Worm (Caenorhabditis elegans) whole organism, midembryonic: Measurements from ENCODE around the gene hmit-1.3.
A peak's percentile ranks its signal among the peaks of the same experiment; 100 is the strongest.

Experiments used
- T22C8.4 ChIP-seq: fragments of 200-800 bp; sonication (Bioruptor generic); IDR thresholded peaks from 2 replicates; pipeline ENCODE4 v1.3.6; 2022; ENCODE audit warnings: missing genetic modification characterization, missing compliant biosample characterization
- cog-1 ChIP-seq: sonication (generic microtip); optimal IDR thresholded peaks from 2 replicates; lab custom pipeline; 2016; ENCODE audit warnings: missing genetic modification characterization, missing compliant biosample characterization
- flt-1 ChIP-seq: fragments of 200-800 bp; sonication (Bioruptor generic); IDR thresholded peaks from 2 replicates; pipeline ENCODE4 v1.3.6; 2022; ENCODE audit warnings: missing genetic modification characterization, missing compliant biosample characterization
- klf-2 ChIP-seq: fragments of 200-800 bp; sonication (Bioruptor generic); conservative IDR thresholded peaks from 2 replicates; pipeline ENCODE4 v1.3.6; 2022; ENCODE audit warnings: missing genetic modification reagents, missing genetic modification characterization, missing compliant biosample characterization
- med-1 ChIP-seq: sonication (generic microtip); optimal IDR thresholded peaks from 2 replicates; lab custom pipeline; 2017; ENCODE audit warnings: missing genetic modification characterization, mild to moderate bottlenecking, missing compliant biosample characterization, antibody characterized with exemption, missing genetic modification reagents; ENCODE audit not compliant: insufficient read depth
- ref-1 ChIP-seq: fragments of 200-800 bp; sonication (Bioruptor generic); conservative IDR thresholded peaks from 2 replicates; pipeline ENCODE4 v1.3.6; 2022; ENCODE audit warnings: missing genetic modification reagents, missing genetic modification characterization, missing compliant biosample characterization
- tab-1 ChIP-seq: fragments of 200-800 bp; sonication (Bioruptor generic); IDR thresholded peaks from 2 replicates; pipeline ENCODE4 v1.3.6; 2022; ENCODE audit warnings: missing genetic modification characterization, missing compliant biosample characterization
- ztf-23 ChIP-seq: fragments of 200-800 bp; sonication (Bioruptor generic); IDR thresholded peaks from 2 replicates; pipeline ENCODE4 v1.3.6; 2022; ENCODE audit warnings: missing genetic modification reagents, missing genetic modification characterization, missing compliant biosample characterization
- ztf-29 ChIP-seq: fragments of 200-800 bp; sonication (Bioruptor generic); IDR thresholded peaks from 2 replicates; pipeline ENCODE4 v1.3.6; 2022; ENCODE audit warnings: missing genetic modification reagents, missing genetic modification characterization, missing compliant biosample characterization

Gene hmit-1.3

ce11 chrIII:3519505-3519904 lies at the start of gene hmit-1.3:
Gene hmit-1.3 (minus strand): TSS chrIII:3519607.
- TF ChIP-seq ref-1 (no peak), flt-1 (GFP tag; lab: Robert Waterston, UW) (no peak), tab-1 (GFP tag; lab: Robert Waterston, UW) (no peak), ztf-29 (no peak), med-1 (GFP tag; lab: Kevin White, UChicago) (no peak), klf-2 (GFP tag; lab: Robert Waterston, UW) (no peak), ztf-23 (GFP tag; lab: Robert Waterston, UW) (no peak), cog-1 (tag; lab: Kevin White, UChicago) (no peak), T22C8.4 (GFP tag; lab: Robert Waterston, UW) (no peak)

DNA sequence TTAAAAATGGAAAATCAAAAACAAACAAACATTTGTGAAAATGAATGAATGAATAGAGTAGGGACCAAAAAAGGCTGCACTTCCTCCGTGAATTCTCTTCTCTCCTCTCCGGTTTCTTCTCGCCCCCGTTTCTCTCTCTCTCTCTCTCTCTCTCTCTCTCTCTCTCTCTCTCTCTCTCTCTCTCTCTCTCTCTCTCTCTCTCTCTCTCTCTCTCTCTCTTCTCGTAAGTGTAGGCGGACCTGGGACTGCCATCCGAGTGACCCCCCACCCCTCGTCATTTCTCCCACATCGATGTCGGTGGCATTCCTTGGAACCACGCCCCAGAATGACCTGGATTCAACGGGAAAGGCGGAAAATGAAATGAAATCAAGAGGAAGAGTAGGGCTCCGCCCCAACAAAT lies 47.4 kb upstream of the hmit-1.3 start:
- no peak for TF ChIP-seq ztf-23 (GFP tag; lab: Robert Waterston, UW)
- 0 out of 2 replicates have a peak, but pooled peaks have one; percentile 35 for TF ChIP-seq flt-1 (GFP tag; lab: Robert Waterston, UW)

DNA sequence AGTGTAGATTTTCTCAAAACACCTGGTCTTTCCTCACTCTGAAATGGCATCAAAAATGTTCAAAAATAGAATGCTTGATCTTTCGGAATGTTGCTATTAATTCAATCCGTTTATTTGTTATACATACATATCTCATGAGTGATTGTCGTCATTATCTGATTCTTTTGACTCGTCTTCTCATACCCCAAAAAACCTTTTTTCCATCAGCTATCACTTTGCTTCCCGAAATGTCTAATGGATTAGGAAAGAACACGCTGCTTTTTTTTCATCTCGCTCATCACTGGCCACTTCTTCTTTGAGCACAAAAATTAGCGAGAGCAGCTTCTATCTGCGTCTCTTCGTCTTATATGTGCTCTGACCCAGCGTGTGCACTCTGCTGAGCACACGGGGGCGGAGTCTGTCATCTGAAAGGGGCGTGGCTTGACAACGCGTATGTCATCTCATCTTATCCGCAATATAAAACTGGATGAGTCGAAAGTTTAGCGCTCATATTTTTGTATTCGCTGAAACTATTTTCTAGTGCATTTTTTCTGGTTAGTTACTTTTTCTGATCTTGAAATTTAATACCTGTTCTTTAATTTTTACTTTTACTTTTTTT lies 45.5 kb upstream of the hmit-1.3 start:
- TF ChIP-seq cog-1 (tag; lab: Kevin White, UChicago) (no peak), ref-1 (no peak), ztf-29 (no peak), flt-1 (GFP tag; lab: Robert Waterston, UW) (no peak), ztf-23 (GFP tag; lab: Robert Waterston, UW) (no peak), T22C8.4 (GFP tag; lab: Robert Waterston, UW) (no peak), tab-1 (GFP tag; lab: Robert Waterston, UW) (no peak), klf-2 (GFP tag; lab: Robert Waterston, UW) (no peak)

- TF ChIP-seq cog-1 (tag; lab: Kevin White, UChicago) = no peak
- no peak for TF ChIP-seq ref-1
- TF ChIP-seq ztf-29 = no peak
- TF ChIP-seq ztf-23 (GFP tag; lab: Robert Waterston, UW) = no peak
- TF ChIP-seq med-1 (GFP tag; lab: Kevin White, UChicago) = no peak
- TF ChIP-seq flt-1 (GFP tag; lab: Robert Waterston, UW) = no peak
- TF ChIP-seq T22C8.4 (GFP tag; lab: Robert Waterston, UW) = no peak
- TF ChIP-seq klf-2 (GFP tag; lab: Robert Waterston, UW) = no peak
- no peak for TF ChIP-seq tab-1 (GFP tag; lab: Robert Waterston, UW)
Measured at ce11 chrIII:3562276-3562675, 42.9 kb upstream of the hmit-1.3 start.

DNA sequence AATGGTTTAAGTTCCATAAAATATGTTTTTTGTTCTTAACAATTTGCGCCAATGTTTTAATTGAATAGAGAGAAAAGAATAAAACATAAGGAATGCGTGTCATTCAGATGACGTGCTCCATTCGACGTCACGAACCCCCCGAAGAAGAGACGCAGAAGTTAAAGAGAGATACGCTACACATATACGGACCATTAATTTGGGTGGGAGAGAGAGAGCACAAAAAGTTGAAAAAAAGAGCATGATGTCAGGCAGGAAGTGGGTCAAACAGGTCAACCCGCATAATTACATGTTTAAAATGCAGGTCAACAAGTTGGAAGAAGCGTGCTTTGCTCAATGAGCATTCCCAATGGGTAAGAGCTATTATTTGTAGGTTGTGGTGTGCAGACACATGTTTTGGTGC lies 40.8 kb upstream of the hmit-1.3 start:
- no peak for TF ChIP-seq ref-1
- no peak for TF ChIP-seq cog-1 (tag; lab: Kevin White, UChicago)
- no peak for TF ChIP-seq tab-1 (GFP tag; lab: Robert Waterston, UW)
- no peak for TF ChIP-seq ztf-29
- TF ChIP-seq flt-1 (GFP tag; lab: Robert Waterston, UW) = no peak
- TF ChIP-seq ztf-23 (GFP tag; lab: Robert Waterston, UW) = no peak
- TF ChIP-seq T22C8.4 (GFP tag; lab: Robert Waterston, UW) = no peak
- TF ChIP-seq med-1 (GFP tag; lab: Kevin White, UChicago) = no peak
- no peak for TF ChIP-seq klf-2 (GFP tag; lab: Robert Waterston, UW)

DNA sequence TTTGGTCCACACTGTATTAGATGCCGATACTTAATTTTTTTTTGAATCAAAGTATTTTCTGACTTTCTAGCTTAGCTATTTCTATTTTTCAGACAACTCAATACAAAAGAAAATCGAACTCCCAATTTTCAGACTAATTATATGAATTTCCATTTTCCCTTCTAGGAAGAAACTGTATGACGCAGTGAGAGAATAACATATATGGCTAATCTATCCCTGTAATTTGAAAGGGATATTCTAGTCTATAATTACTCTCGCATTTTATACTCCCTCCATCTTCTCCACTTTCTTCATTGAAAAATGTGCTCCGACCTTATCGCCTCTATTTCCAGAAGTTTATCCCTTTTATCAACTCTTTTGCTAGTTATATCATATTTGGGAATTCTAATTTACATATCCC lies 33.9 kb upstream of the hmit-1.3 start, which contains the start of gene C54C6.4:
C54C6.4 (plus strand) TSS at position 301 of the 400 bp plus-strand sequence.
- TF ChIP-seq ztf-29 (no peak), klf-2 (GFP tag; lab: Robert Waterston, UW) (no peak), T22C8.4 (GFP tag; lab: Robert Waterston, UW) (no peak), ztf-23 (GFP tag; lab: Robert Waterston, UW) (no peak), cog-1 (tag; lab: Kevin White, UChicago) (no peak), tab-1 (GFP tag; lab: Robert Waterston, UW) (no peak), ref-1 (no peak)

ce11 chrIII:3550364-3550763 lies 31.0 kb upstream of the hmit-1.3 start:
- TF ChIP-seq cog-1 (tag; lab: Kevin White, UChicago) (no peak), ref-1 (no peak), ztf-23 (GFP tag; lab: Robert Waterston, UW) (no peak)

DNA sequence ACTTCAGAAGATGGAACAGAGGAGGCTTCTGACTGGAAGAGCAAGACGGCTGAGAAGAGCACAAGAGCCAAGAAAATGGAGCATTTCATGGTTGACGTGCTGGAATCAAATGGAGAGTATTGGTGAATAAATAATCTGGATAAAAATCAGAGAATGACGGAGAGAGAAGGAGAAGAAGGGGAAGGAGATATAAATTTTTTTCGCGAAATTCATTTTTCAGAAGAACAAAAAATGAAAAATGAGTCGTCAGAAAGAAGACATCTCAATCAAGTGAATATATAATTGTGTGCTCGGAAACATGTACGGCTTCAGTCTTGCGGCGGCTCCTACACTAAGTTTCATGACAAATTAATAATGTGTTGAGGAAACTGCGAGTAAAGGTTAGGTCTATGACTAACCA lies 30.3 kb upstream of the hmit-1.3 start, which contains the start of gene C54C6.5:
C54C6.5 (minus strand) TSS at position 101 of the 400 bp plus-strand sequence.
- TF ChIP-seq flt-1 (GFP tag; lab: Robert Waterston, UW) = no peak
- TF ChIP-seq cog-1 (tag; lab: Kevin White, UChicago) = no peak
- no peak for TF ChIP-seq med-1 (GFP tag; lab: Kevin White, UChicago)
- TF ChIP-seq tab-1 (GFP tag; lab: Robert Waterston, UW) = no peak
- TF ChIP-seq T22C8.4 (GFP tag; lab: Robert Waterston, UW) = no peak
- TF ChIP-seq klf-2 (GFP tag; lab: Robert Waterston, UW) = no peak
- TF ChIP-seq ref-1 = no peak
- TF ChIP-seq ztf-23 (GFP tag; lab: Robert Waterston, UW) = no peak
- TF ChIP-seq ztf-29 = no peak

ce11 chrIII:3548017-3548416 lies 28.6 kb upstream of the hmit-1.3 start, which contains the start of gene C54C6.11:
Gene C54C6.11 (plus strand): TSS chrIII:3548317.
- TF ChIP-seq T22C8.4 (GFP tag; lab: Robert Waterston, UW) = no peak
- TF ChIP-seq ref-1 = no peak
- no peak for TF ChIP-seq med-1 (GFP tag; lab: Kevin White, UChicago)
- no peak for TF ChIP-seq cog-1 (tag; lab: Kevin White, UChicago)
- TF ChIP-seq flt-1 (GFP tag; lab: Robert Waterston, UW) = no peak
- no peak for TF ChIP-seq tab-1 (GFP tag; lab: Robert Waterston, UW)
- no peak for TF ChIP-seq ztf-29
- no peak for TF ChIP-seq klf-2 (GFP tag; lab: Robert Waterston, UW)
- TF ChIP-seq ztf-23 (GFP tag; lab: Robert Waterston, UW) = no peak

ce11 chrIII:3546323-3546722 lies 26.9 kb upstream of the hmit-1.3 start, which contains the start of gene C54C6.7:
Gene C54C6.7 (minus strand): TSS chrIII:3546423.
- TF ChIP-seq cog-1 (tag; lab: Kevin White, UChicago) (no peak), klf-2 (GFP tag; lab: Robert Waterston, UW) (no peak), med-1 (GFP tag; lab: Kevin White, UChicago) (no peak), T22C8.4 (GFP tag; lab: Robert Waterston, UW) (no peak), ref-1 (no peak), ztf-23 (GFP tag; lab: Robert Waterston, UW) (no peak)
